Worm (Caenorhabditis elegans) whole organism, late embryonic: ENCODE measurements around the gene C36A4.10.

Experiments
- C08G9.2 ChIP-seq: sonication (generic microtip); optimal IDR thresholded peaks from 2 replicates; lab custom pipeline; 2016; ENCODE audit warnings: mild to moderate bottlenecking, missing genetic modification characterization, moderate library complexity, missing compliant biosample characterization
- ceh-9 ChIP-seq: sonication (generic microtip); optimal IDR thresholded peaks from 2 replicates; lab custom pipeline; 2016; ENCODE audit warnings: mild to moderate bottlenecking, missing genetic modification characterization, inconsistent platforms, missing compliant biosample characterization
- fkh-10 ChIP-seq: fragments of 150-350 bp; optimal IDR thresholded peaks from 2 replicates; lab custom pipeline; 2014; ENCODE audit warnings: missing biosample characterization, missing genetic modification reagents, missing genetic modification characterization
- nfya-1 ChIP-seq: sonication (generic microtip); optimal IDR thresholded peaks from 2 replicates; lab custom pipeline; 2017; ENCODE audit warnings: missing genetic modification characterization, mild to moderate bottlenecking, missing compliant biosample characterization, antibody characterized with exemption, moderate library complexity
- unc-86 ChIP-seq: sonication (generic microtip); optimal IDR thresholded peaks from 2 replicates; lab custom pipeline; 2016; ENCODE audit warnings: missing genetic modification characterization, missing compliant biosample characterization
- ztf-16 ChIP-seq: sonication (generic microtip); optimal IDR thresholded peaks from 2 replicates; lab custom pipeline; 2017; ENCODE audit warnings: missing genetic modification characterization, missing compliant biosample characterization

DNA sequence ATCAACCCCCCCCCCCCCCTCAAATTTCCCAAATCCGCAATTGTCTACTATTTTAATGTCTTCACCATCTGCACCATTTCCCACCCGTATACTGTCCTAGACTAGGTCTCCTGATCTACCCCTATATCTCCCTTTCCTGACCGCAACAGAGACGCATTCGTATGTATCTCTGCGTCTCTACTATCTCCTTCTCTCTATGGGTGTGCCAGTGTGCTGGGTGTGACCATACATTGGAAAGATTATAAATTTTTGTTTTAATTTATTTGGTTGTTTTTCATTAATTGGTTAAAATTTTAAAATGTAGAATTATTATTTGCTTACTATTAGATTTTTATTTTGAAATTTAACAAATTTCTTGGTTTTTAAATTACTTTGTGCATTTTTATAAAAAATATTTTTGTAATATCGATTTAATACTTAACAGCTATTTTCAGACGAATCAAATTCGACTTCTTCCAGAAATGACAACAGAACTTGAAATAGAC is 9.3 kb downstream of the C36A4.10 start, which contains the start of gene amx-1:
- TF ChIP-seq C08G9.2: no peak
- TF ChIP-seq nfya-1 (tag; lab: Kevin White, UChicago): no peak
- TF ChIP-seq fkh-10 (GFP tag; lab: Kevin White, UChicago): no peak
- TF ChIP-seq ceh-9 (tag; lab: Kevin White, UChicago): no peak
- no peak for TF ChIP-seq ztf-16 (tag; lab: Kevin White, UChicago)
- TF ChIP-seq unc-86 (tag; lab: Kevin White, UChicago): no peak
